Worm (Caenorhabditis elegans) whole organism, L1 larva: ENCODE results near the gene cyp-13B1.

Source experiments
- egl-27 ChIP-seq, 2 experiments: fragments of 150-350 bp in 1 of 2; sonication (generic microtip); optimal IDR thresholded peaks; 3 replicates each; lab custom pipeline; 2017 to 2018; ENCODE audit warnings: missing biosample characterization in 2 of 2, missing genetic modification characterization in 2 of 2, missing genetic modification reagents in 2 of 2
- lin-13 ChIP-seq: fragments of 150-350 bp; optimal IDR thresholded peaks from 2 replicates; lab custom pipeline; 2014; ENCODE audit warnings: missing biosample characterization, missing genetic modification reagents, missing genetic modification characterization
- rnt-1 ChIP-seq: sonication (generic microtip); optimal IDR thresholded peaks from 2 replicates; lab custom pipeline; 2016; ENCODE audit warnings: mild to moderate bottlenecking, missing genetic modification characterization, moderate library complexity, missing compliant biosample characterization
- unc-30 ChIP-seq: sonication (generic microtip); optimal IDR thresholded peaks from 2 replicates; lab custom pipeline; 2017; ENCODE audit warnings: missing biosample characterization, missing genetic modification characterization
- ztf-11 ChIP-seq, 2 experiments: sonication (generic microtip); optimal IDR thresholded peaks; 2 replicates each; lab custom pipeline; 2016 to 2017; ENCODE audit warnings: missing genetic modification characterization in 2 of 2, missing biosample characterization in 1 of 2, missing compliant biosample characterization in 1 of 2

- TF ChIP-seq ztf-11 (tag; optimal IDR thresholded peaks at IDR 0.05; lab: Kevin White, UChicago) (no peak), egl-27 (tag; optimal IDR thresholded peaks at IDR 0.05; lab: Kevin White, UChicago) (no peak), unc-30 (tag; lab: Kevin White, UChicago) (no peak), lin-13 (GFP tag; lab: Kevin White, UChicago) (no peak), rnt-1 (peak; percentile 4)
Observed at ce11 chrX:13401311-13401710, 8.1 kb downstream of the cyp-13B1 start.
